Fruit fly (Drosophila melanogaster): Measurements from ENCODE around the gene gwl.

gwl gene

DNA sequence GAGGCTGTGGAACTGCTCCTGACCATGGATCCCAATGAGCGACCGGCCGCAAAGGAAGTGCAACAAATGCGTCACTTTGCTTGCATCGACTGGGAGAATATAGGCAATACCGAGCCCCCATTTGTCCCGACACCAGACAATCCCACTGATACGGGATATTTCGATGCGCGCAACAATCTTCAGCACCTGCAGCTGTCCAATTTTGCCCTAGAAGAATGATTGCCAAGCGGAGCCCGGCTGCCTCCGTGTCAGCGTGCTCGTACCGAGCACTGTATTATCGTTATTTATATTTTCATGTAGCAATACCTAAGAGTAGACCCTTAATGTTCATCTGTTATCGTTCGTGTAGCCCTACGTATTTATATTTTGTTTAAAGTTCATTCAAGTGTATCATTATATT, 3.6 kb downstream of the gwl start:
- no peak for TF ChIP-seq brk (GFP tag; optimal IDR thresholded peaks at IDR 0.05)
- TF ChIP-seq pan (optimal IDR thresholded peaks at IDR 0.05): no peak
- no peak for TF ChIP-seq sage (GFP tag; optimal IDR thresholded peaks at IDR 0.05)
- TF ChIP-seq HLH106 (tag; optimal IDR thresholded peaks at IDR 0.05): no peak
- no peak for TF ChIP-seq CrebA (GFP tag; optimal IDR thresholded peaks at IDR 0.05; ENCODE audit: borderline replicate concordance)
- TF ChIP-seq foxo (GFP tag; optimal IDR thresholded peaks at IDR 0.05): no peak

DNA sequence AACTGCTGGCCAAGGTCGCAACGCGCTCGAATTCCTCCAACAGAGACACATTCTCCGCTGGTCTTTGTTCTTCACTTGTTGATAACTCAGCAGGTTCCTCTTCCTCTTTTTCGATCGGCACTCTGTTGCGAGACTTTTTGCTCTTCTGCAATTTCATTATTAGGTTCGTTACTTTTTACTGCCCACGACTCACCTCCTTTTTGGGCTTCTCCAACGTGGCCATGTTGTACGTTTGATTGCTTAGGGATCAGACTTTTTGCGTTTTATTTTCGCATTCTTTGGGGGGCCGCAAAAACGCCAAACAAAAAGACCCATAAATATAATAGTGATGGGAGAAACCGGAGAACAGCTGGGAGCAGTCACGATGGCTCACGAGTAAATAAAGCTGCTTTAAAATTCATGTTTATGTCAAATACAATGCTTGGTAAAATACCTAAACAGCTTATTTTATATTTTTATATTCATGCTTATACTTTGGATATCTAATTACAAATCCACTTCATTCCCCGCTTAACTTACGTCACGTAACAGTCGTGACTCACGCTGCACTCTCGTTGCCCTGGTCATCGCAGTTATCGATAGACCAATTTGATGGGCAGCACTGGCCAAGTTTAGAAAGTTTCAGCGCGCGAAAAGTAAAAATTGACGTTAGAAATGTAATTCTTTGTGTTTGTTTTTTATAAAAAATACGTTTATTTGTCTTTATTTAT, 12.5 kb downstream of the gwl start, which contains the start of gene Epg5:
TSS of gene Epg5 (minus strand) at position 326 of the 710 bp plus-strand sequence.
- TF ChIP-seq lola (GFP tag; optimal IDR thresholded peaks at IDR 0.05): no peak
- TF ChIP-seq br (GFP tag; optimal IDR thresholded peaks at IDR 0.05): no peak
- TF ChIP-seq dsf (GFP tag; optimal IDR thresholded peaks at IDR 0.05; ENCODE audit: borderline replicate concordance): peak; percentile 50
- peak; percentile 56 for TF ChIP-seq GATAd (GFP tag; optimal IDR thresholded peaks at IDR 0.05)
- TF ChIP-seq N (GFP tag; optimal IDR thresholded peaks at IDR 0.05): no peak
- no peak for TF ChIP-seq dl (GFP tag; optimal IDR thresholded peaks at IDR 0.05; ENCODE audit: insufficient read depth in 1 of 2, partially characterized antibody in 2 of 2)
- peak; percentile 77 for TF ChIP-seq sv (GFP tag; optimal IDR thresholded peaks at IDR 0.05)
- TF ChIP-seq Mio (GFP tag; optimal IDR thresholded peaks at IDR 0.05): no peak
- TF ChIP-seq Hnf4 (GFP tag; optimal IDR thresholded peaks at IDR 0.05): no peak
- peak; percentile 81 for TF ChIP-seq HLH106 (tag; optimal IDR thresholded peaks at IDR 0.05)
- peak; percentile 60 for TF ChIP-seq OdsH (GFP tag; optimal IDR thresholded peaks at IDR 0.05)
- peak; percentile 84 for TF ChIP-seq h (GFP tag; optimal IDR thresholded peaks at IDR 0.05)
- no peak for TF ChIP-seq Rel (GFP tag; optimal IDR thresholded peaks at IDR 0.05)
- peak; percentile 83 for TF ChIP-seq Rel (tag; optimal IDR thresholded peaks at IDR 0.05)
- TF ChIP-seq CG9705 (GFP tag; optimal IDR thresholded peaks at IDR 0.05): peak; percentile 57

DNA sequence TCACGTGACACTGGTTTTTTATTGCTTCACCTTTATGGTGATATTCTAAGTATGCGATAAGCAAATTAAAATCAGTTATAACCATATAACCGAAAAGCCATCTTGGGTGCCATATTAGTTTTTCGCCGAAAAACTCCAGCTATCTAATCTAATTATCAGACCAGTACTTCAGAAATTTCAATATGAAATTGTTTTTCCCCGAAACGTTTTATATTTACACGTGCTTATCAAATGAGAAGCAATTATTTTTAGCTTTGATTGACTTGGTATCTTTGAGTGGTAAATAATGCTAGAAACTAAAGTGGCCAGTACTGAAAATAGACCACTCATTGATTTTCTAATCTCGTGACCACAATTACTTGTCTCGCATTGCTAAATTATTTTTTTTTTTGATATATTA, 37.0 kb downstream of the gwl start:
- no peak for TF ChIP-seq CG9705 (GFP tag; optimal IDR thresholded peaks at IDR 0.05)

DNA sequence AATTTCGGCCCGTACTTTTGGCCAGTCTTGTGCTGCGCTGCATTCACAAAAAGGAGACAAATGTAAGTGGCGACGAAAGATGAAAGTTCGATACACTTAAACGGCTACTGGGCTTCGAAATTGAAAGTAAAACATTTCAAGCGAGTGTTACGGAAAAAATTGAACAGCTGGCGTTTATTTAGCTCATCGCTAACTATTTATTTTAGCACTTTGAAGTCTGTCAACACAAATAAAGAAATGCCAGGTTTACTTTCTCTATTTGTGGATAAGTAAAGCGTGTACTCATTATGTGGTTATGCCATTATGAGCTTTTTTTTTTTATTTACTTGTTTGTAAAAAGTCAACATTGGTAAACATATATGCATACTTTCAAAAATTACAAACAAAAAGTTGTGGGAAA, 39.6 kb downstream of the gwl start:
- TF ChIP-seq dmrt93B (GFP tag; optimal IDR thresholded peaks at IDR 0.05) (no peak), Sp1 (GFP tag; optimal IDR thresholded peaks at IDR 0.05) (no peak), Jra (GFP tag; optimal IDR thresholded peaks at IDR 0.05) (no peak), fru (GFP tag; optimal IDR thresholded peaks at IDR 0.05) (no peak), dsf (GFP tag; optimal IDR thresholded peaks at IDR 0.05; ENCODE audit: borderline replicate concordance) (no peak), Myc (optimal IDR thresholded peaks at IDR 0.05) (no peak), Hr78 (GFP tag; optimal IDR thresholded peaks at IDR 0.05) (no peak), psq (GFP tag; optimal IDR thresholded peaks at IDR 0.05) (no peak), CG32264 (GFP tag; optimal IDR thresholded peaks at IDR 0.05) (no peak), ey (GFP tag; optimal IDR thresholded peaks at IDR 0.05) (no peak), foxo (GFP tag; optimal IDR thresholded peaks at IDR 0.05) (no peak), woc (GFP tag; optimal IDR thresholded peaks at IDR 0.05) (no peak), Dfd (GFP tag; optimal IDR thresholded peaks at IDR 0.05) (no peak), CG9705 (GFP tag; optimal IDR thresholded peaks at IDR 0.05) (no peak)

DNA sequence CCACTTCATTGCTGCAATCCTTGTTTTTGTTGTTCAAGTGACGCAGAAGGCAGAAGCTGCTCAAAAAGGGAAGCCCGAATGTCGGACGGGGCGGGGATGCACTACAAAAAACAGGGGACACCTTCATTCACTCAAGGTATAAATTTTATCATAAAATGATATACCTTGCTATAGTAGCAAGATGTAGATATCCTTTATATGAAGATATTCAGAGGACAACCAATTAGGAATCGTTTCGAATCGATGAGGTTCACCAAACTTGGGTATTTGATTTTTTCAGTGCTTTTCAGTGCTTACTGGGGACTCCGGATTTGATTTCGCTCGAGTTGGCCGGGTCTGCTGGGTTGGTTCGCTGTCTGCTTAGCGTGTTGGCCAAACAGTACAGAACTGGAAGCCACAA, 41.1 kb downstream of the gwl start:
- no peak for TF ChIP-seq CrebA (GFP tag; optimal IDR thresholded peaks at IDR 0.05; ENCODE audit: borderline replicate concordance)
- no peak for TF ChIP-seq Hnf4 (GFP tag; optimal IDR thresholded peaks at IDR 0.05)
- no peak for TF ChIP-seq usp (GFP tag; optimal IDR thresholded peaks at IDR 0.05)
- TF ChIP-seq fru (GFP tag; optimal IDR thresholded peaks at IDR 0.05): peak; percentile 30
- no peak for TF ChIP-seq sv (GFP tag; optimal IDR thresholded peaks at IDR 0.05)
- no peak for TF ChIP-seq Hr78 (GFP tag; optimal IDR thresholded peaks at IDR 0.05)
- TF ChIP-seq Sp1 (GFP tag; optimal IDR thresholded peaks at IDR 0.05): peak; percentile 25
- TF ChIP-seq Jra (GFP tag; optimal IDR thresholded peaks at IDR 0.05): no peak
- no peak for TF ChIP-seq Dif (GFP tag; optimal IDR thresholded peaks at IDR 0.05; ENCODE audit: partially characterized antibody)
- TF ChIP-seq tai (GFP tag; optimal IDR thresholded peaks at IDR 0.05): no peak
- no peak for TF ChIP-seq Hr83 (GFP tag; optimal IDR thresholded peaks at IDR 0.05; ENCODE audit: poor library complexity, severe bottlenecking)
- no peak for TF ChIP-seq jim (GFP tag; optimal IDR thresholded peaks at IDR 0.05)
- no peak for TF ChIP-seq lola (GFP tag; optimal IDR thresholded peaks at IDR 0.05)
- TF ChIP-seq ey (GFP tag; optimal IDR thresholded peaks at IDR 0.05): peak; percentile 16
- TF ChIP-seq Vsx2 (GFP tag; optimal IDR thresholded peaks at IDR 0.05; ENCODE audit: partially characterized antibody): no peak
- no peak for TF ChIP-seq pan (optimal IDR thresholded peaks at IDR 0.05)
- peak in 1 of 2 experiments; percentile 19 for TF ChIP-seq foxo (GFP tag; optimal IDR thresholded peaks at IDR 0.05)
- no peak for TF ChIP-seq Abd-B (GFP tag; optimal IDR thresholded peaks at IDR 0.05)
- TF ChIP-seq GATAd (GFP tag; optimal IDR thresholded peaks at IDR 0.05): no peak
- no peak for TF ChIP-seq CG32264 (GFP tag; optimal IDR thresholded peaks at IDR 0.05)
- TF ChIP-seq psq (GFP tag; optimal IDR thresholded peaks at IDR 0.05): no peak
- no peak for TF ChIP-seq Rel (GFP tag; optimal IDR thresholded peaks at IDR 0.05)
- TF ChIP-seq Rel (tag; optimal IDR thresholded peaks at IDR 0.05): no peak
- no peak for TF ChIP-seq dsf (GFP tag; optimal IDR thresholded peaks at IDR 0.05; ENCODE audit: borderline replicate concordance)
- no peak for TF ChIP-seq rgr (GFP tag; optimal IDR thresholded peaks at IDR 0.05)
- TF ChIP-seq HLH106 (tag; optimal IDR thresholded peaks at IDR 0.05): peak; percentile 26
- peak; percentile 33 for TF ChIP-seq br (GFP tag; optimal IDR thresholded peaks at IDR 0.05)
- no peak for TF ChIP-seq brk (GFP tag; optimal IDR thresholded peaks at IDR 0.05)
- TF ChIP-seq Myc (optimal IDR thresholded peaks at IDR 0.05): no peak
- TF ChIP-seq dmrt93B (GFP tag; optimal IDR thresholded peaks at IDR 0.05): peak; percentile 54
- TF ChIP-seq h (GFP tag; optimal IDR thresholded peaks at IDR 0.05): peak; percentile 42
